Worm (Caenorhabditis elegans) whole organism, L4 larva: ENCODE results near the gene rpl-26.
A peak's percentile ranks its signal among the peaks of the same experiment; 100 is the strongest.

Experiments
- T26A8.4 ChIP-seq: fragments of 200-800 bp; sonication (Bioruptor generic); IDR thresholded peaks from 2 replicates; pipeline ENCODE4 v1.3.6; 2022; ENCODE audit warnings: missing genetic modification characterization, missing compliant biosample characterization
- Y75B8A.6 ChIP-seq: fragments of 200-800 bp; sonication (Bioruptor generic); IDR thresholded peaks from 2 replicates; pipeline ENCODE4 v1.3.6; 2022; ENCODE audit warnings: missing genetic modification reagents, missing genetic modification characterization, missing compliant biosample characterization
- ZK337.2 ChIP-seq: fragments of 200-800 bp; sonication (Bioruptor generic); IDR thresholded peaks from 2 replicates; pipeline ENCODE4 v1.3.6; 2022; ENCODE audit warnings: missing genetic modification reagents, missing genetic modification characterization, missing compliant biosample characterization
- aha-1 ChIP-seq: fragments of 150-350 bp; peaks from one replicate; lab custom pipeline; 2014; ENCODE audit warnings: missing biosample characterization, missing genetic modification characterization
- arid-1 ChIP-seq: fragments of 200-800 bp; sonication (Bioruptor generic); conservative IDR thresholded peaks from 2 replicates; pipeline ENCODE4 v1.3.6; 2022; ENCODE audit warnings: missing genetic modification reagents, missing genetic modification characterization, missing compliant biosample characterization
- ceh-20 ChIP-seq: fragments of 200-800 bp; sonication (Bioruptor generic); IDR thresholded peaks from 2 replicates; pipeline ENCODE4 v1.3.6; 2022; ENCODE audit warnings: missing genetic modification reagents, missing genetic modification characterization, missing compliant biosample characterization
- daf-12 ChIP-seq: fragments of 150-350 bp; optimal IDR thresholded peaks from 2 replicates; lab custom pipeline; 2014; ENCODE audit warnings: missing biosample characterization, missing genetic modification reagents, missing genetic modification characterization
- daf-16 ChIP-seq, 3 experiments: sonication (generic microtip); optimal IDR thresholded peaks; 2 replicates each; lab custom pipeline; 2016 to 2017; ENCODE audit warnings: missing genetic modification characterization in 3 of 3, missing genetic modification reagents in 3 of 3, mild to moderate bottlenecking in 2 of 3, missing compliant biosample characterization in 2 of 3, missing biosample characterization in 1 of 3, moderate library complexity in 1 of 3
- dmd-6 ChIP-seq: fragments of 200-800 bp; sonication (Bioruptor generic); IDR thresholded peaks from 2 replicates; pipeline ENCODE4 v1.3.6; 2022; ENCODE audit warnings: missing genetic modification reagents, missing genetic modification characterization, missing compliant biosample characterization
- dmd-9 ChIP-seq: fragments of 200-800 bp; sonication (Bioruptor generic); IDR thresholded peaks from 2 replicates; pipeline ENCODE4 v1.3.6; 2022; ENCODE audit warnings: missing genetic modification reagents, missing genetic modification characterization, missing compliant biosample characterization
- duxl-1 ChIP-seq: sonication (generic microtip); optimal IDR thresholded peaks from 2 replicates; lab custom pipeline; 2016; ENCODE audit warnings: mild to moderate bottlenecking, missing genetic modification characterization, moderate library complexity, missing compliant biosample characterization; ENCODE audit not compliant: poor library complexity
- fkh-10 ChIP-seq: fragments of 150-350 bp; optimal IDR thresholded peaks from 2 replicates; lab custom pipeline; 2014; ENCODE audit warnings: missing biosample characterization, missing genetic modification reagents, missing genetic modification characterization
- gei-8 ChIP-seq: fragments of 200-800 bp; sonication (Bioruptor generic); optimal IDR thresholded peaks from 2 replicates; lab custom pipeline; 2018; ENCODE audit warnings: mild to moderate bottlenecking, missing genetic modification characterization, missing compliant biosample characterization
- hlh-30 ChIP-seq: sonication (generic microtip); optimal IDR thresholded peaks from 2 replicates; lab custom pipeline; 2017; ENCODE audit warnings: antibody characterized with exemption, mild to moderate bottlenecking, missing genetic modification characterization, missing compliant biosample characterization; ENCODE audit not compliant: insufficient read depth
- lin-1 ChIP-seq: fragments of 200-800 bp; sonication (Bioruptor generic); IDR thresholded peaks from 2 replicates; pipeline ENCODE4 v1.3.6; 2022; ENCODE audit warnings: missing genetic modification reagents, missing genetic modification characterization, missing compliant biosample characterization
- lin-13 ChIP-seq: fragments of 150-350 bp; optimal IDR thresholded peaks from 2 replicates; lab custom pipeline; 2014; ENCODE audit warnings: missing biosample characterization, missing genetic modification reagents, missing genetic modification characterization
- lin-38 ChIP-seq: fragments of 200-800 bp; sonication (Bioruptor generic); IDR thresholded peaks from 2 replicates; pipeline ENCODE4 v1.3.6; 2022; ENCODE audit warnings: missing genetic modification reagents, missing genetic modification characterization, missing compliant biosample characterization
- madf-5 ChIP-seq, 2 experiments: fragments of 200-800 bp; sonication (Bioruptor generic); IDR thresholded peaks; 2 replicates each; pipeline ENCODE4 v1.3.6; 2022; ENCODE audit warnings: missing compliant biosample characterization in 2 of 2, missing genetic modification characterization in 2 of 2
- mdl-1 ChIP-seq, 2 experiments: fragments of 150-350 bp in 1 of 2; sonication (generic microtip) in 1 of 2; optimal IDR thresholded peaks; 2 replicates each; lab custom pipeline; 2014 to 2017; ENCODE audit warnings: missing biosample characterization in 2 of 2, missing genetic modification characterization in 2 of 2
- mdt-29 ChIP-seq: fragments of 200-800 bp; sonication (Bioruptor generic); IDR thresholded peaks from 2 replicates; pipeline ENCODE4 v1.3.6; 2022; ENCODE audit warnings: missing genetic modification reagents, missing genetic modification characterization, missing compliant biosample characterization
- nhr-102 ChIP-seq: sonication (generic microtip); optimal IDR thresholded peaks from 2 replicates; lab custom pipeline; 2016; ENCODE audit warnings: mild to moderate bottlenecking, missing genetic modification characterization, moderate library complexity, missing compliant biosample characterization
- nhr-25 ChIP-seq: sonication (generic microtip); optimal IDR thresholded peaks from 2 replicates; lab custom pipeline; 2017; ENCODE audit warnings: missing genetic modification characterization, mild to moderate bottlenecking, missing compliant biosample characterization, antibody characterized with exemption, moderate library complexity, borderline replicate concordance; ENCODE audit not compliant: insufficient read depth
- nhr-41 ChIP-seq: fragments of 200-800 bp; sonication (Bioruptor generic); IDR thresholded peaks from 2 replicates; pipeline ENCODE4 v1.3.6; 2022; ENCODE audit warnings: missing genetic modification reagents, missing genetic modification characterization, missing compliant biosample characterization
- php-3 ChIP-seq: fragments of 200-800 bp; sonication (Bioruptor generic); IDR thresholded peaks from 2 replicates; pipeline ENCODE4 v1.3.6; 2022; ENCODE audit warnings: missing genetic modification reagents, missing genetic modification characterization, missing compliant biosample characterization
- pqm-1 ChIP-seq: sonication (generic microtip); optimal IDR thresholded peaks from 2 replicates; lab custom pipeline; 2017; ENCODE audit warnings: missing biosample characterization, missing genetic modification characterization
- rbr-2 ChIP-seq: sonication (generic microtip); optimal IDR thresholded peaks from 2 replicates; lab custom pipeline; 2016; ENCODE audit warnings: missing genotype, missing genetic modification characterization, missing compliant biosample characterization
- sdz-12 ChIP-seq: fragments of 200-800 bp; sonication (Bioruptor generic); optimal IDR thresholded peaks from 2 replicates; lab custom pipeline; 2018; ENCODE audit warnings: mild to moderate bottlenecking, missing genetic modification characterization, missing compliant biosample characterization
- skn-1 ChIP-seq: fragments of 150-350 bp; optimal IDR thresholded peaks from 2 replicates; lab custom pipeline; 2014; ENCODE audit warnings: missing biosample characterization, missing genetic modification characterization
- spr-3 ChIP-seq: fragments of 200-800 bp; sonication (Bioruptor generic); optimal IDR thresholded peaks from 2 replicates; lab custom pipeline; 2018; ENCODE audit warnings: mild to moderate bottlenecking, missing genetic modification characterization, missing compliant biosample characterization
- unc-130 ChIP-seq: sonication (generic microtip); optimal IDR thresholded peaks from 2 replicates; lab custom pipeline; 2016; ENCODE audit warnings: missing genetic modification reagents, missing genetic modification characterization, missing compliant biosample characterization
- unc-62 ChIP-seq, 3 experiments: fragments of 150-350 bp in 1 of 3; sonication (generic microtip); optimal IDR thresholded peaks in 2 of 3; peaks in 1 of 3; 1 replicate in 1 of 3; 2 replicates in 2 of 3; lab custom pipeline; 2014 to 2017; ENCODE audit warnings: missing biosample characterization in 3 of 3, missing genetic modification characterization in 3 of 3, missing genetic modification reagents in 3 of 3, missing genotype in 1 of 3
- zip-11 ChIP-seq: fragments of 200-800 bp; sonication (Bioruptor generic); IDR thresholded peaks from 2 replicates; pipeline ENCODE4 v1.3.6; 2022; ENCODE audit warnings: missing genetic modification characterization, missing compliant biosample characterization
- ztf-7 ChIP-seq: fragments of 150-350 bp; optimal IDR thresholded peaks from 2 replicates; lab custom pipeline; 2014; ENCODE audit warnings: missing biosample characterization, missing genetic modification characterization

Gene rpl-26

DNA sequence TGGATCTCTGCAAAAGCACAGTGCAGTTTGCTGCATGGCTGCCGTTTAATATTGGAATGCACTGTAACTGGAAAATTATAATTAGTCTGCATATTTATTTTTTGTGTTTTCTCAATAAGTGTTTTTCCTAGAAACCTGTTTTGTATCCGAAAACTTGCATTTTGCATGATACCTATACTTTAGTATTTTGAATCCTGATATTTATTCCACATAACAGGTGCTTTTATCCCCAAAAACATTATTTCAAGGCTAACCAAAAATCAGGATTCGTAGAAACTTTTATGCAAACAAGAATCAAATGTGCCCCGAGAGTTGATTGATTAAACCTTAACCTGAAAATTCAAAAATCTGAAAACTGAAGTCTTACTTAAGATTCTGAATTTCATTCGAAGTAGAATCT, 8.0 kb downstream of the rpl-26 start:
- TF ChIP-seq duxl-1 (no peak), ZK337.2 (GFP tag; lab: Robert Waterston, UW) (no peak), dmd-6 (no peak), hlh-30 (tag; lab: Kevin White, UChicago) (no peak), daf-16 (GFP tag; optimal IDR thresholded peaks at IDR 0.05; lab: Kevin White, UChicago) (no peak), daf-16 (tag; optimal IDR thresholded peaks at IDR 0.05; lab: Kevin White, UChicago) (no peak)

- TF ChIP-seq pqm-1 (tag; lab: Kevin White, UChicago): no peak
- TF ChIP-seq spr-3: no peak
- no peak for TF ChIP-seq fkh-10
- no peak for TF ChIP-seq arid-1 (GFP tag; lab: Robert Waterston, UW)
- TF ChIP-seq nhr-25 (tag; lab: Kevin White, UChicago): no peak
- TF ChIP-seq Y75B8A.6 (GFP tag; lab: Robert Waterston, UW): no peak
- TF ChIP-seq nhr-102: no peak
- no peak for TF ChIP-seq unc-130 (GFP tag; lab: Kevin White, UChicago)
- no peak for TF ChIP-seq dmd-9 (GFP tag; lab: Robert Waterston, UW)
These were observed 8.7 kb downstream of the rpl-26 start for ce11 chrII:8611330-8611729.

DNA sequence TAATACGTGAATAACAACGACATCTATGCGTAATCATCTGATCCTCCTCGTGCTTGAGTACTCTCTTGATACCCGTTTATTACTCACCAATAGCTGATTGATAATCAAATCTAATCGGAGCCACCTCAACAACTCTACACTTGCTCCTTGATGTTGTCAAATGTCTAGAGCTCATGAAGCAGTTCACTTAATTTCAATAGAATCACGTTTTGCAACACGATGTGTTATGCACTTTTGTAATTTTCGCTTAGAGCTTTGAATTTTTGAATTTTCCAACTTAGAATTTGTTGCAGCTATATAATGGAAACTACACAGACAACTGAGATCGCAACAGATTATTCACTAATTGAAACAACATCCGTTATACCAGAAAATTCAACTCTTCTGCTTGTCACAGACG, 9.9 kb downstream of the rpl-26 start, which contains the start of gene T22C8.1:
Gene T22C8.1, plus strand, starts transcription at position 301 of the 400 bp plus-strand sequence.
- TF ChIP-seq aha-1 (no peak), php-3 (GFP tag; lab: Robert Waterston, UW) (no peak), ceh-20 (GFP tag; lab: Robert Waterston, UW) (no peak), nhr-41 (no peak), madf-5 (GFP tag; IDR thresholded peaks at IDR 0.05; lab: Robert Waterston, UW) (no peak), skn-1 (tag; lab: Kevin White, UChicago) (no peak), ztf-7 (tag; lab: Kevin White, UChicago) (no peak), zip-11 (GFP tag; lab: Robert Waterston, UW) (no peak)

DNA sequence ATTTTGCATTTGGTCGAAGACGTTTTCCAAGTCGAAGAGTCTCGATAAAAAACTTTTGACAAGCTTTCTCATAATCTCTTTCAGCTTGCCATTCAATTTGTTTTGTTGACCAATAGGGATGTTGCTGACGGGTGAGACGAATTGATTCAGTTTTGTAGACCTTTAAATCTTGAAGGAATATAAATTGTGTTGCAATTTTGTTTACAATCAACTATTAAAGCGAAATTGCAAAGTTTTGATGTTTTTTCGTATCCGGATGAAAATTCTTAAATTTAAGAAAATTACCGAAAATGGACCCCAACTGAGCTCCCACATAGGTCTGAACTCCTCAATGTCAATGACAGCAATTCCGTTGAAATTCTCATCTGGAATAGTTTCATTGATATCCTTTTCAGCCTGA, 13.6 kb downstream of the rpl-26 start:
- TF ChIP-seq unc-62 (GFP tag; optimal IDR thresholded peaks at IDR 0.05 in 1 of 2; lab: Kevin White, UChicago) (peak in 1 of 2 experiments; percentile 91), unc-62 (tag; optimal IDR thresholded peaks at IDR 0.05; lab: Kevin White, UChicago) (no peak), rbr-2 (tag; lab: Kevin White, UChicago) (no peak)
- TF ChIP-seq, all 104 proteins: peak for 1

DNA sequence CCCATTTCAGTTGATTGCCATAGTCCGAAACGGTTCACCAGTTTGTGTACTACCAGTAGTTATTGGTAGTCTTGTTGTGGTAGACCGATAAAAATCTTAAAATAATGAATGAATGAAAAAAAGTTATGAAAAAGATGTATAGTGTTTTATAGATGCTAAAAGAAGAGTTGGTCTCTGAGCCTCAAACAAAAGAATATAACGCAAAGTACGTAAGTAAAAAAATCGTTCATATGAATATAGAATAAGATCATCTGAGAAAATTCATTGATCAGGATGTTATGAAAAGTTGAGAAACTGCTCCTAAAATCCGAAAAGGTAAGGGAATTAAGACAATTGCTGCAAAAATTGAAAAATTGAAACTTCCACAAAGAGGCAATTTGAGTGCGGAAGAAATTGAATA, 14.9 kb downstream of the rpl-26 start, which contains the start of gene chhy-1:
Gene chhy-1, minus strand, starts transcription at position 101 of the 400 bp plus-strand sequence.
- no peak for TF ChIP-seq php-3 (GFP tag; lab: Robert Waterston, UW)
- TF ChIP-seq gei-8: no peak
- no peak for TF ChIP-seq dmd-9 (GFP tag; lab: Robert Waterston, UW)
- no peak for TF ChIP-seq mdl-1 (tag; optimal IDR thresholded peaks at IDR 0.05; lab: Kevin White, UChicago)
- TF ChIP-seq lin-1 (GFP tag; lab: Robert Waterston, UW): no peak
- TF ChIP-seq daf-12 (tag; lab: Kevin White, UChicago): no peak
- no peak for TF ChIP-seq T26A8.4 (GFP tag; lab: Robert Waterston, UW)
- TF ChIP-seq sdz-12 (GFP tag; lab: Kevin White, UChicago): no peak
- TF ChIP-seq lin-38 (GFP tag; lab: Robert Waterston, UW): no peak
- no peak for TF ChIP-seq mdt-29
- TF ChIP-seq lin-13 (GFP tag; lab: Kevin White, UChicago): no peak
